Fruit fly (Drosophila melanogaster) whole organism, prepupa: ENCODE results near the gene CG33688.

Experiments
- Blimp-1 ChIP-seq: fragments of 200-800 bp; sonication (Bioruptor generic); optimal IDR thresholded peaks from 3 replicates; lab custom pipeline; 2017; ENCODE audit warnings: missing biosample characterization, missing genetic modification characterization, mild to moderate bottlenecking, moderate library complexity, missing genetic modification reagents
- CG10669 ChIP-seq: fragments of 200-800 bp; sonication (Bioruptor generic); optimal IDR thresholded peaks from 3 replicates; lab custom pipeline; 2018; ENCODE audit warnings: missing biosample characterization, mild to moderate bottlenecking, missing genetic modification characterization, moderate library complexity
- CG11294 ChIP-seq: fragments of 200-800 bp; sonication (Bioruptor generic); IDR thresholded peaks from 2 replicates; pipeline ENCODE4 v1.3.6; 2022; ENCODE audit warnings: missing biosample characterization, missing genetic modification characterization
- CG11762 ChIP-seq: fragments of 200-800 bp; sonication (Bioruptor generic); optimal IDR thresholded peaks from 3 replicates; lab custom pipeline; 2016; ENCODE audit warnings: missing biosample characterization, missing genetic modification characterization; ENCODE audit not compliant: insufficient read depth
- CG11902 ChIP-seq: fragments of 200-800 bp; sonication (Bioruptor generic); optimal IDR thresholded peaks from 3 replicates; lab custom pipeline; 2016; ENCODE audit warnings: missing biosample characterization, missing genetic modification characterization
- CG15336 ChIP-seq: fragments of 200-800 bp; sonication (Bioruptor generic); IDR thresholded peaks from 2 replicates; pipeline ENCODE4 v1.3.6; 2022; ENCODE audit warnings: missing biosample characterization, missing genetic modification characterization
- CG1621 ChIP-seq: fragments of 200-800 bp; sonication (Bioruptor generic); optimal IDR thresholded peaks from 3 replicates; lab custom pipeline; 2018; ENCODE audit warnings: missing biosample characterization, mild to moderate bottlenecking, missing genetic modification characterization
- CG3032 ChIP-seq: fragments of 200-800 bp; optimal IDR thresholded peaks from 2 replicates; lab custom pipeline; 2019; ENCODE audit warnings: missing biosample characterization, mild to moderate bottlenecking, missing genetic modification characterization, moderate library complexity
- CG31627 ChIP-seq: fragments of 200-800 bp; sonication (Bioruptor generic); optimal IDR thresholded peaks from 3 replicates; lab custom pipeline; 2016; ENCODE audit warnings: missing biosample characterization, missing genetic modification characterization
- CG32006 ChIP-seq: fragments of 200-800 bp; sonication (Bioruptor generic); optimal IDR thresholded peaks from 3 replicates; lab custom pipeline; 2017; ENCODE audit warnings: missing biosample characterization, mild to moderate bottlenecking, missing genetic modification characterization
- CG34406 ChIP-seq: fragments of 200-800 bp; sonication (Bioruptor generic); optimal IDR thresholded peaks from 3 replicates; lab custom pipeline; 2016; ENCODE audit warnings: missing biosample characterization, missing genetic modification characterization
- CG3919 ChIP-seq: fragments of 200-800 bp; sonication (Bioruptor generic); optimal IDR thresholded peaks from 3 replicates; lab custom pipeline; 2016; ENCODE audit warnings: missing biosample characterization, missing genetic modification characterization
- CG6163 ChIP-seq: fragments of 200-800 bp; sonication (Bioruptor generic); IDR thresholded peaks from 3 replicates; pipeline ENCODE4 v1.3.6; 2022; ENCODE audit warnings: missing biosample characterization, missing genetic modification characterization
- CG6276 ChIP-seq: fragments of 200-800 bp; sonication (Bioruptor generic); optimal IDR thresholded peaks from 2 replicates; lab custom pipeline; 2017; ENCODE audit warnings: missing biosample characterization, mild to moderate bottlenecking, missing genetic modification characterization
- CG6792 ChIP-seq: fragments of 200-800 bp; sonication (Bioruptor generic); optimal IDR thresholded peaks from 3 replicates; lab custom pipeline; 2016; ENCODE audit warnings: missing biosample characterization, missing genetic modification characterization
- CG6808 ChIP-seq: fragments of 200-800 bp; sonication (Bioruptor generic); optimal IDR thresholded peaks from 3 replicates; lab custom pipeline; 2017; ENCODE audit warnings: missing biosample characterization, missing genetic modification characterization, mild to moderate bottlenecking, moderate library complexity, missing genetic modification reagents
- CG6854 ChIP-seq: fragments of 200-800 bp; sonication (Bioruptor generic); optimal IDR thresholded peaks from 2 replicates; lab custom pipeline; 2017; ENCODE audit warnings: missing biosample characterization, mild to moderate bottlenecking, missing genetic modification characterization
- CG7368 ChIP-seq: fragments of 200-800 bp; sonication (Bioruptor generic); optimal IDR thresholded peaks from 3 replicates; lab custom pipeline; 2016; ENCODE audit warnings: missing biosample characterization, missing genetic modification characterization
- CG8319 ChIP-seq: fragments of 200-800 bp; sonication (Bioruptor generic); optimal IDR thresholded peaks from 3 replicates; lab custom pipeline; 2016; ENCODE audit warnings: missing biosample characterization, missing genetic modification characterization
- CG9139 ChIP-seq: fragments of 200-800 bp; sonication (Bioruptor generic); optimal IDR thresholded peaks from 3 replicates; lab custom pipeline; 2017; ENCODE audit warnings: missing biosample characterization, mild to moderate bottlenecking, missing genetic modification characterization
- Eip75B ChIP-seq: fragments of 200-800 bp; sonication (Bioruptor generic); optimal IDR thresholded peaks from 3 replicates; lab custom pipeline; 2016; ENCODE audit warnings: missing biosample characterization, missing genetic modification characterization
- Eip78C ChIP-seq: fragments of 200-800 bp; sonication (Bioruptor generic); peaks from one replicate; lab custom pipeline; 2016; ENCODE audit warnings: missing biosample characterization, missing genetic modification characterization
- Eip93F ChIP-seq: fragments of 200-800 bp; sonication (Bioruptor generic); optimal IDR thresholded peaks from 2 replicates; lab custom pipeline; 2016; ENCODE audit warnings: missing biosample characterization, mild to moderate bottlenecking, missing genetic modification characterization
- Ets96B ChIP-seq: fragments of 200-800 bp; optimal IDR thresholded peaks from 2 replicates; lab custom pipeline; 2019; ENCODE audit warnings: missing biosample characterization, mild to moderate bottlenecking, missing genetic modification characterization, moderate library complexity
- Gug ChIP-seq: fragments of 200-800 bp; sonication (Bioruptor generic); IDR thresholded peaks from 2 replicates; pipeline ENCODE4 v1.3.6; 2022; ENCODE audit warnings: missing biosample characterization, missing genetic modification characterization
- Hr38 ChIP-seq: sonication (Bioruptor generic); optimal IDR thresholded peaks from 2 replicates; lab custom pipeline; 2016; ENCODE audit warnings: missing biosample characterization, missing genetic modification characterization
- Hr39 ChIP-seq: fragments of 200-800 bp; sonication (Bioruptor generic); optimal IDR thresholded peaks from 2 replicates; lab custom pipeline; 2016; ENCODE audit warnings: missing biosample characterization, missing genetic modification characterization
- Hr4 ChIP-seq: fragments of 200-800 bp; sonication (Bioruptor generic); optimal IDR thresholded peaks from 3 replicates; lab custom pipeline; 2016; ENCODE audit warnings: missing biosample characterization, missing genetic modification characterization
- Lpt ChIP-seq: fragments of 200-800 bp; sonication (Bioruptor generic); optimal IDR thresholded peaks from 3 replicates; lab custom pipeline; 2016; ENCODE audit warnings: missing biosample characterization, missing genetic modification characterization
- Met ChIP-seq: fragments of 200-800 bp; sonication (Bioruptor generic); optimal IDR thresholded peaks from 3 replicates; lab custom pipeline; 2016; ENCODE audit warnings: missing biosample characterization, missing genetic modification characterization
- OdsH ChIP-seq: fragments of 200-800 bp; sonication (Bioruptor generic); optimal IDR thresholded peaks from 3 replicates; lab custom pipeline; 2016; ENCODE audit warnings: missing biosample characterization, missing genetic modification characterization
- Smox ChIP-seq: fragments of 200-800 bp; sonication (Bioruptor generic); optimal IDR thresholded peaks from 3 replicates; lab custom pipeline; 2016; ENCODE audit warnings: missing biosample characterization, missing genetic modification characterization
- Sox102F ChIP-seq: fragments of 200-800 bp; sonication (Bioruptor generic); optimal IDR thresholded peaks from 2 replicates; lab custom pipeline; 2016; ENCODE audit warnings: missing biosample characterization, mild to moderate bottlenecking, missing genetic modification characterization
- Sox14 ChIP-seq: fragments of 200-800 bp; sonication (Bioruptor generic); optimal IDR thresholded peaks from 3 replicates; lab custom pipeline; 2016; ENCODE audit warnings: missing biosample characterization, missing genetic modification characterization
- Sox15 ChIP-seq: fragments of 200-800 bp; sonication (Bioruptor generic); optimal IDR thresholded peaks from 3 replicates; lab custom pipeline; 2016; ENCODE audit warnings: missing biosample characterization, missing genetic modification characterization
- achi ChIP-seq: fragments of 200-800 bp; sonication (Bioruptor generic); optimal IDR thresholded peaks from 3 replicates; lab custom pipeline; 2016; ENCODE audit warnings: missing biosample characterization, missing genetic modification characterization
- acj6 ChIP-seq: fragments of 200-800 bp; sonication (Bioruptor generic); optimal IDR thresholded peaks from 3 replicates; lab custom pipeline; 2016; ENCODE audit warnings: missing biosample characterization, missing genetic modification characterization
- dsx ChIP-seq: fragments of 200-800 bp; optimal IDR thresholded peaks from 3 replicates; lab custom pipeline; 2019; ENCODE audit warnings: missing biosample characterization, mild to moderate bottlenecking, missing genetic modification characterization, moderate library complexity; ENCODE audit not compliant: poor library complexity, severe bottlenecking
- eg ChIP-seq: fragments of 200-800 bp; sonication (Bioruptor generic); IDR thresholded peaks from 3 replicates; pipeline ENCODE4 v1.3.6; 2022; ENCODE audit warnings: missing biosample characterization, missing genetic modification characterization
- esn ChIP-seq: fragments of 200-800 bp; sonication (Bioruptor generic); optimal IDR thresholded peaks from 2 replicates; lab custom pipeline; 2016; ENCODE audit warnings: missing biosample characterization, mild to moderate bottlenecking, missing genetic modification characterization, moderate library complexity
- fd59A ChIP-seq: fragments of 200-800 bp; sonication (Bioruptor generic); optimal IDR thresholded peaks from 2 replicates; lab custom pipeline; 2017; ENCODE audit warnings: missing biosample characterization, mild to moderate bottlenecking, missing genetic modification characterization, missing genetic modification reagents
- fkh ChIP-seq: fragments of 200-800 bp; sonication (Bioruptor generic); optimal IDR thresholded peaks from 3 replicates; lab custom pipeline; 2017; ENCODE audit warnings: missing biosample characterization, mild to moderate bottlenecking, missing genetic modification characterization, moderate library complexity
- lz ChIP-seq: fragments of 200-800 bp; sonication (Bioruptor generic); optimal IDR thresholded peaks from 3 replicates; lab custom pipeline; 2016; ENCODE audit warnings: missing biosample characterization, missing genetic modification characterization
- net ChIP-seq: fragments of 200-800 bp; sonication (Bioruptor generic); optimal IDR thresholded peaks from 3 replicates; lab custom pipeline; 2016; ENCODE audit warnings: missing biosample characterization, missing genetic modification characterization
- pdm3 ChIP-seq: fragments of 200-800 bp; sonication (Bioruptor generic); optimal IDR thresholded peaks from 3 replicates; lab custom pipeline; 2016; ENCODE audit warnings: missing biosample characterization, missing genetic modification characterization
- ss ChIP-seq, 2 experiments: fragments of 200-800 bp; sonication (Bioruptor generic); optimal IDR thresholded peaks; 2 replicates in 1 of 2; 3 replicates in 1 of 2; lab custom pipeline; 2017 to 2018; ENCODE audit warnings: mild to moderate bottlenecking in 2 of 2, missing biosample characterization in 2 of 2, missing genetic modification characterization in 2 of 2, moderate library complexity in 1 of 2
- topi ChIP-seq: fragments of 200-800 bp; sonication (Bioruptor generic); optimal IDR thresholded peaks from 3 replicates; lab custom pipeline; 2016; ENCODE audit warnings: missing biosample characterization, missing genetic modification characterization
- vri ChIP-seq: fragments of 200-800 bp; sonication (Bioruptor generic); optimal IDR thresholded peaks from 3 replicates; lab custom pipeline; 2016; ENCODE audit warnings: missing biosample characterization, mild to moderate bottlenecking, missing genetic modification characterization

The CG33688 gene

dm6 chr3L:16198920-16199319, at the start of gene CG33688:
TSS of gene CG33688 (plus strand) at chr3L:16199220.
- TF ChIP-seq CG31627 (no peak), net (GFP tag; lab: Kevin White, UChicago) (no peak), Hr39 (GFP tag; lab: Kevin White, UChicago) (no peak), topi (no peak)

dm6 chr3L:16149418-16150160, 49.4 kb upstream of the CG33688 start:
- TF ChIP-seq Met (peak; percentile 27), Hr39 (GFP tag; lab: Kevin White, UChicago) (peak; percentile 23), Sox102F (GFP tag; lab: Kevin White, UChicago) (no peak), CG7368 (no peak), achi (GFP tag; lab: Kevin White, UChicago) (peak; percentile 8), Sox15 (GFP tag; lab: Kevin White, UChicago) (no peak), Hr4 (GFP tag; lab: Kevin White, UChicago) (peak; percentile 45), CG3032 (tag; lab: Kevin White, UChicago) (peak; percentile 0), CG6808 (GFP tag; lab: Kevin White, UChicago) (peak; percentile 43), CG11294 (GFP tag; lab: Robert Waterston, UW) (peak; percentile 5; the same call in 1 of the 2 replicates), lz (peak; percentile 43), Sox14 (GFP tag; lab: Kevin White, UChicago) (peak; percentile 23), CG6163 (GFP tag; lab: Robert Waterston, UW) (no peak), ss (GFP tag; optimal IDR thresholded peaks at IDR 0.05; lab: Kevin White, UChicago) (peak; percentile 1 to 15), CG6792 (GFP tag; lab: Kevin White, UChicago) (peak; percentile 17), CG11902 (GFP tag; lab: Kevin White, UChicago) (peak; percentile 31), CG6854 (GFP tag; lab: Kevin White, UChicago) (no peak), Lpt (GFP tag; lab: Kevin White, UChicago) (no peak), OdsH (GFP tag; lab: Kevin White, UChicago) (peak; percentile 24), CG11762 (GFP tag; lab: Kevin White, UChicago) (peak; percentile 37), fd59A (GFP tag; lab: Kevin White, UChicago) (peak; percentile 30), Smox (GFP tag; lab: Kevin White, UChicago) (no peak), Blimp-1 (no peak), eg (GFP tag; lab: Robert Waterston, UW) (0 out of 3 replicates have a peak, but pooled peaks have one; percentile 39), CG1621 (tag; lab: Kevin White, UChicago) (peak; percentile 56), Eip93F (peak; percentile 58), Eip75B (GFP tag; lab: Kevin White, UChicago) (peak; percentile 42), CG31627 (no peak), Eip78C (GFP tag; lab: Kevin White, UChicago) (peak; percentile 83), esn (GFP tag; lab: Kevin White, UChicago) (peak; percentile 23), CG15336 (GFP tag; lab: Robert Waterston, UW) (no peak), CG9139 (no peak), Hr38 (GFP tag; lab: Kevin White, UChicago) (no peak), CG10669 (GFP tag; lab: Kevin White, UChicago) (peak; percentile 24), CG6276 (GFP tag; lab: Kevin White, UChicago) (no peak), fkh (GFP tag; lab: Kevin White, UChicago) (peak; percentile 46), Gug (GFP tag; lab: Robert Waterston, UW) (no peak), Ets96B (tag; lab: Kevin White, UChicago) (peak; percentile 22), acj6 (GFP tag; lab: Kevin White, UChicago) (peak; percentile 34), pdm3 (GFP tag; lab: Kevin White, UChicago) (peak; percentile 47), vri (GFP tag; lab: Kevin White, UChicago) (peak; percentile 46), CG34406 (GFP tag; lab: Kevin White, UChicago) (peak; percentile 24), CG32006 (peak; percentile 52), CG8319 (peak; percentile 25), CG3919 (GFP tag; lab: Kevin White, UChicago) (peak; percentile 36), dsx (GFP tag; lab: Kevin White, UChicago) (no peak)
